Worm (Caenorhabditis elegans): ENCODE data around the gene ceh-57.

ceh-57 gene

DNA sequence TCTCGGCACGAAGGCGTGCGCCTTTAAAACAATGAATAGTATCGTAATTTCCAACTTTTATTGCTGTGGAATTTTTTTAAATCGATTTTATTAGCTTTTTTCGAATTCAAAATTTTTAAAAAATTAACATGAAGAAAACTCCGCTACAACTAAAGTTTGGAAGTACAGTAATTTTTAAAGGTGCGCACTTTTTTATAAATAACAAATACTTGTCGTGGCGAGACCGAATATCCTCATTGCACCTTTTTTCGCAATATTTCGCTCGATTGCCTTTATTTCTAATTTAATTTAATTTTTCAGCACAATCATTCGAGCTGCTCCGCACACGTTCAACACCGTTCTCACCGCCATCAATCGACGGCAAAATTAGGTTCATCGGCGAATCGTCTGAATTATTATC, 23.8 kb upstream of the ceh-57 start, which contains the start of the genes T09F3.2 and T09F3.7:
Gene T09F3.2, plus strand, starts transcription at position 301 of the 400 bp plus-strand sequence.
Gene T09F3.7, plus strand, starts transcription at position 315 of the 400 bp plus-strand sequence.
- TF ChIP-seq ets-7 (tag; optimal IDR thresholded peaks at IDR 0.05): no peak
- TF ChIP-seq tra-4 (tag; optimal IDR thresholded peaks at IDR 0.05): no peak
- TF ChIP-seq hmg-4 (GFP tag; optimal IDR thresholded peaks at IDR 0.05): no peak
- TF ChIP-seq scrt-1 (GFP tag; IDR thresholded peaks at IDR 0.05): no peak
- TF ChIP-seq ceh-36 (tag; optimal IDR thresholded peaks at IDR 0.05): no peak
- TF ChIP-seq tbx-37 (GFP tag; conservative IDR thresholded peaks at IDR 0.05): no peak
- no peak for TF ChIP-seq hmbx-1 (tag; optimal IDR thresholded peaks at IDR 0.05)
- TF ChIP-seq ama-1 (optimal IDR thresholded peaks at IDR 0.05): no peak
- TF ChIP-seq pes-1 (GFP tag; IDR thresholded peaks at IDR 0.05): no peak
- TF ChIP-seq ceh-13 (GFP tag; optimal IDR thresholded peaks at IDR 0.05): no peak
- TF ChIP-seq F13C5.2 (tag; optimal IDR thresholded peaks at IDR 0.05): no peak
- TF ChIP-seq sea-1 (GFP tag; conservative IDR thresholded peaks at IDR 0.05): no peak
- TF ChIP-seq flt-1 (GFP tag; IDR thresholded peaks at IDR 0.05): no peak

- no peak for TF ChIP-seq sea-1 (GFP tag; conservative IDR thresholded peaks at IDR 0.05)
- TF ChIP-seq flt-1 (GFP tag; IDR thresholded peaks at IDR 0.05): no peak
- TF ChIP-seq F13C5.2 (tag; optimal IDR thresholded peaks at IDR 0.05): no peak
- TF ChIP-seq ets-7 (tag; optimal IDR thresholded peaks at IDR 0.05): no peak
- TF ChIP-seq tbx-37 (GFP tag; conservative IDR thresholded peaks at IDR 0.05): no peak
- no peak for TF ChIP-seq pes-1 (GFP tag; IDR thresholded peaks at IDR 0.05)
- TF ChIP-seq hnd-1 (tag; optimal IDR thresholded peaks at IDR 0.05): no peak
- no peak for TF ChIP-seq ceh-13 (GFP tag; optimal IDR thresholded peaks at IDR 0.05)
- TF ChIP-seq scrt-1 (GFP tag; IDR thresholded peaks at IDR 0.05): no peak
Measured at ce11 chrII:10390250-10390821, 23.2 kb upstream of the ceh-57 start.

DNA sequence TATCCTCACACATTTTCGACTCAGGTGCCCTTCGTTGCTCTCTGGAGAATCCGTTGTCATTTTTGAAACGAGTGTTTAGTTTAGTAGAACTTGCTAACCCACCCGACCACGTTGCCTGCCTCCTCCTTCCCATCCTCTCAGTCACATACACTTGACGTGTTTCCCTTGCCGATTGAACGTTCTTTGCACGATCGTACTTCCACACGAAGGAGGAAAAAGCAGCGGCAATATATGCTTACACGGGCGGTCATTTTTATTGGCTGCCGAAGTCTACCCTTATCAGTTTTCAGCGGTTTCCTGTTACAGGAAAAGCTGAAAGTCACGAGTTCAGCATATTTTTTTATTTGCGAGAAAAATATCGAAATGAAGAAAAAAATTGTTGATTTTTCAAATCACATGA, 22.7 kb upstream of the ceh-57 start:
- no peak for TF ChIP-seq ceh-36 (tag; optimal IDR thresholded peaks at IDR 0.05)
- TF ChIP-seq tbx-11 (GFP tag; IDR thresholded peaks at IDR 0.05): no peak
- TF ChIP-seq hnd-1 (tag; optimal IDR thresholded peaks at IDR 0.05): no peak
- TF ChIP-seq pes-1 (GFP tag; IDR thresholded peaks at IDR 0.05): no peak
- TF ChIP-seq tra-4 (tag; optimal IDR thresholded peaks at IDR 0.05): no peak
- TF ChIP-seq ama-1 (optimal IDR thresholded peaks at IDR 0.05): no peak

DNA sequence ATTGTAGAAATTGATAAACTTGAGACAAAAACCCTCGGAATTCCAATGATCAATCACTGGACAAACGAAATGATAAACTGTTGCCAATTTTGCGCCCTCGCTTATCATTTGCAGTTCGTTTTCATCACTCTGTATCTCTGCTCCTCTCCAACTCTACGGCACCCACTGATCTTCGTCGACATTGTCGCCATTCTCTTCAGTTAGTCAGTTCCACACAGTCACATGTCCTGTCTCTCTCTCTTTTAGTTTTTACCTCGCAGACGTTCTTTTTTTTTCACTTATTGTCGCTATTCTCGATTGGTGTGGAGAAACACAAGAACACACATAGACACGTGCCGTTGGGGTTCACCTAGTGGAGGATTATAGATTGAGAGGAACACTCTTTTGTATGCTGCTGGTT, 21.9 kb upstream of the ceh-57 start:
- no peak for TF ChIP-seq aly-1 (tag; optimal IDR thresholded peaks at IDR 0.05)
- no peak for TF ChIP-seq tra-4 (tag; optimal IDR thresholded peaks at IDR 0.05)
- no peak for TF ChIP-seq ama-1 (optimal IDR thresholded peaks at IDR 0.05)
- TF ChIP-seq sea-1 (GFP tag; conservative IDR thresholded peaks at IDR 0.05): no peak
- TF ChIP-seq ceh-36 (tag; optimal IDR thresholded peaks at IDR 0.05): no peak
- TF ChIP-seq ceh-13 (GFP tag; optimal IDR thresholded peaks at IDR 0.05): no peak
- TF ChIP-seq B0310.2 (tag; optimal IDR thresholded peaks at IDR 0.05): no peak
- TF ChIP-seq hnd-1 (tag; optimal IDR thresholded peaks at IDR 0.05): no peak
- no peak for TF ChIP-seq F13C5.2 (tag; optimal IDR thresholded peaks at IDR 0.05)
- TF ChIP-seq scrt-1 (GFP tag; IDR thresholded peaks at IDR 0.05): no peak
- no peak for TF ChIP-seq tbx-11 (GFP tag; IDR thresholded peaks at IDR 0.05)
- no peak for TF ChIP-seq hmbx-1 (tag; optimal IDR thresholded peaks at IDR 0.05)
- no peak for TF ChIP-seq flt-1 (GFP tag; IDR thresholded peaks at IDR 0.05)

ce11 chrII:10388041-10388706, 21.1 kb upstream of the ceh-57 start:
- TF ChIP-seq sea-1 (GFP tag; conservative IDR thresholded peaks at IDR 0.05) (peak; percentile 74; the same call in 1 of the 2 replicates), hmbx-1 (tag; optimal IDR thresholded peaks at IDR 0.05) (peak; percentile 51), F13C5.2 (tag; optimal IDR thresholded peaks at IDR 0.05) (peak; percentile 91), B0310.2 (tag; optimal IDR thresholded peaks at IDR 0.05) (peak; percentile 61), flt-1 (GFP tag; IDR thresholded peaks at IDR 0.05) (peak; percentile 50; the same call in 1 of the 2 replicates), hnd-1 (tag; optimal IDR thresholded peaks at IDR 0.05) (peak; percentile 31), tbx-37 (GFP tag; conservative IDR thresholded peaks at IDR 0.05) (no peak), aly-1 (tag; optimal IDR thresholded peaks at IDR 0.05) (no peak), hmg-4 (GFP tag; optimal IDR thresholded peaks at IDR 0.05) (peak; percentile 20), ceh-13 (GFP tag; optimal IDR thresholded peaks at IDR 0.05) (peak; percentile 47), scrt-1 (GFP tag; IDR thresholded peaks at IDR 0.05) (0 out of 2 replicates have a peak, but pooled peaks have one; percentile 25), ama-1 (optimal IDR thresholded peaks at IDR 0.05) (no peak), ceh-36 (tag; optimal IDR thresholded peaks at IDR 0.05) (peak; percentile 20), ets-7 (tag; optimal IDR thresholded peaks at IDR 0.05) (no peak), pes-1 (GFP tag; IDR thresholded peaks at IDR 0.05) (peak; percentile 76), tra-4 (tag; optimal IDR thresholded peaks at IDR 0.05) (no peak), tbx-11 (GFP tag; IDR thresholded peaks at IDR 0.05) (peak; percentile 72)

DNA sequence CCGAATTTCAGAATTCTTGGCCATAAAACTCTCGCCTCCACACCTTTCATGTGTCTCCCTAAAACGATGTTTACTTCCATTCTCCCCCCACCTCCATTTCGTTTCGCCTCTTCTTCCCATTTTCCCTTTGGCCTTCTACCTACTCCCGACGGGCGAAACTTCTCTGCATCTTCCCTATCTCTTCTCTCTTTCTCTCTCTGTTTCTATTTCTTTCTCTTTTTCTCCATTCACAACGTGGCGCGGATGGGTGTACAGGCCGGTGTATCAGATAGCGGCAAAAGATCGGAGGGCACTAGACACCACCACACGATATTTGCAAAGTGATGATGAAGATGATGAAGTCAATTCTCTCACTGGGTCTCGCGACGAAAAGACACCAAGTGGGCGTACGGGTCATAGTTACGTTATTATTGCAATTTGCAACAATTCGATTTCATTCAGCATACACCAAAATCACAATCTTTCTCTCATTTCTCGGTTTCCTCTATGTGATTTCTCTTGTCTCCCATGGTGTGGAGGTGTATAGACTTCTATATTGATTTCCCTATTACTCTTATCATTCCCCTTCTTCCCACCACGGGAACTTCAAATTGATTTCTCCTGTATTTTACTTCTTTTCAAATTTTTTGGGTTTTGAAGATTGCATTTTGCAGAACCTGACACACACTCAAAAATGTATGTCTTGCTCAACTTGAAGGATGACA, 17.7 kb upstream of the ceh-57 start, which contains the start of gene ztf-27:
Gene ztf-27, plus strand, starts transcription at position 654 of the 704 bp plus-strand sequence.
- TF ChIP-seq hmg-4 (GFP tag; optimal IDR thresholded peaks at IDR 0.05) (peak; percentile 33), sea-1 (GFP tag; conservative IDR thresholded peaks at IDR 0.05) (no peak), hmbx-1 (tag; optimal IDR thresholded peaks at IDR 0.05) (no peak), ama-1 (optimal IDR thresholded peaks at IDR 0.05) (no peak), aly-1 (tag; optimal IDR thresholded peaks at IDR 0.05) (no peak), scrt-1 (GFP tag; IDR thresholded peaks at IDR 0.05) (no peak)

ce11 chrII:10382247-10382646, 15.2 kb upstream of the ceh-57 start:
- TF ChIP-seq F13C5.2 (tag; optimal IDR thresholded peaks at IDR 0.05): peak; percentile 10
- peak; percentile 39 for TF ChIP-seq hmg-4 (GFP tag; optimal IDR thresholded peaks at IDR 0.05)
- no peak for TF ChIP-seq scrt-1 (GFP tag; IDR thresholded peaks at IDR 0.05)
- TF ChIP-seq hmbx-1 (tag; optimal IDR thresholded peaks at IDR 0.05): no peak
- peak; percentile 7 for TF ChIP-seq B0310.2 (tag; optimal IDR thresholded peaks at IDR 0.05)
- no peak for TF ChIP-seq tbx-11 (GFP tag; IDR thresholded peaks at IDR 0.05)

Measured in whole organism, early embryonic.